Worm (Caenorhabditis elegans): ENCODE data around the gene srh-85.

ce11 chrV:2985309-2985708, 2.0 kb downstream of the srh-85 start, which contains the start of gene srw-139:
- TF ChIP-seq madf-8 (GFP tag; conservative IDR thresholded peaks at IDR 0.05) (no peak), lin-54 (GFP tag; optimal IDR thresholded peaks at IDR 0.05) (no peak), snpc-4 (GFP tag; optimal IDR thresholded peaks at IDR 0.05) (no peak), snpc-4 (tag; optimal IDR thresholded peaks at IDR 0.05) (no peak), unc-62 (GFP tag; optimal IDR thresholded peaks at IDR 0.05) (no peak), ets-4 (GFP tag; optimal IDR thresholded peaks at IDR 0.05) (no peak), dpff-1 (tag; optimal IDR thresholded peaks at IDR 0.05) (no peak), nfya-1 (tag; optimal IDR thresholded peaks at IDR 0.05; ENCODE audit: borderline replicate concordance, insufficient read depth) (no peak), ztf-28 (GFP tag; IDR thresholded peaks at IDR 0.05) (no peak), unc-130 (GFP tag; optimal IDR thresholded peaks at IDR 0.05) (no peak)

Data from whole organism, young adult.